Worm (Caenorhabditis elegans): ENCODE measurements around the gene Y44F5A.1.

Gene Y44F5A.1

DNA sequence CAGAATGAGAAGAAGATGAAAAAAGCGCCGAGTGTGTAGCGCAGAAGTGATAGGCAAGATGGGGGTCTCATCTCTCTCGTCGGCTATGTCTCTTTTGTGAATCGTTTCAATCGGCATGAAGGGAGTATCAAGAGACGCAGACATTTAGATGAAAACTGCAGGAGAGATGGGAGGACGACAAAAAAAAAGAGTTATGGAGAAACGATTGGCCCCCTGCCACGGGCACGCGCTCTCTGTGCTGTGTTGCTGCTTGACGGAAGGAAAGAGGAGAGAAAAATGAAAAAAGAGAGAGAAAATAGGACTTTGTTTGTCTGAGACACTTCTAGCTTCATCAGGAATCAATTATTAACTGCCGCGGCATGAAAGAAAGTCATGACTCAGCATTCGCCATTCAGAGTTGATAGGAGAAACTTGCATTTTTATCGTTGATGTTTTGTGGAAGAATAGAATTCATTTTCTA lies 23.8 kb downstream of the Y44F5A.1 start:
- TF ChIP-seq pha-2 (tag; optimal IDR thresholded peaks at IDR 0.05) (no peak), C08G9.2 (tag; optimal IDR thresholded peaks at IDR 0.05) (peak; percentile 49), ceh-24 (tag; optimal IDR thresholded peaks at IDR 0.05) (no peak), ceh-19 (GFP tag; optimal IDR thresholded peaks at IDR 0.05) (peak; percentile 35), pat-9 (tag; optimal IDR thresholded peaks at IDR 0.05) (peak; percentile 14), pros-1 (tag; optimal IDR thresholded peaks at IDR 0.05) (peak; percentile 84), lin-11 (tag; optimal IDR thresholded peaks at IDR 0.05) (no peak), pha-4 (tag; optimal IDR thresholded peaks at IDR 0.05) (no peak), ceh-6 (GFP tag; optimal IDR thresholded peaks at IDR 0.05) (no peak), mec-3 (tag; optimal IDR thresholded peaks at IDR 0.05; ENCODE audit: borderline replicate concordance) (no peak), npax-4 (tag; optimal IDR thresholded peaks at IDR 0.05) (no peak), F13H6.1 (tag; optimal IDR thresholded peaks at IDR 0.05) (peak; percentile 33), unc-55 (GFP tag; optimal IDR thresholded peaks at IDR 0.05) (peak; percentile 86), ceh-31 (tag; optimal IDR thresholded peaks at IDR 0.05) (peak; percentile 87), ceh-14 (tag; optimal IDR thresholded peaks at IDR 0.05) (peak; percentile 85), ceh-34 (tag; optimal IDR thresholded peaks at IDR 0.05) (peak; percentile 72), ceh-48 (tag; optimal IDR thresholded peaks at IDR 0.05) (peak; percentile 25), sox-2 (GFP tag; IDR thresholded peaks at IDR 0.05) (no peak), unc-42 (tag; optimal IDR thresholded peaks at IDR 0.05) (peak; percentile 84), che-1 (tag; optimal IDR thresholded peaks at IDR 0.05) (no peak), elt-2 (tag; optimal IDR thresholded peaks at IDR 0.05) (peak; percentile 60), sdc-2 (tag; optimal IDR thresholded peaks at IDR 0.05) (peak; percentile 32), pqm-1 (tag; optimal IDR thresholded peaks at IDR 0.05) (peak; percentile 55), hlh-13 (GFP tag; optimal IDR thresholded peaks at IDR 0.05) (no peak), ceh-18 (tag; optimal IDR thresholded peaks at IDR 0.05) (peak; percentile 98), hlh-6 (tag; optimal IDR thresholded peaks at IDR 0.05) (peak; percentile 59), pag-3 (tag; optimal IDR thresholded peaks at IDR 0.05; ENCODE audit: borderline replicate concordance) (peak; percentile 21), ref-2 (tag; optimal IDR thresholded peaks at IDR 0.05) (peak; percentile 61), nfya-1 (tag; optimal IDR thresholded peaks at IDR 0.05) (peak; percentile 88), gmeb-2 (tag; optimal IDR thresholded peaks at IDR 0.05) (no peak), rnt-1 (tag; optimal IDR thresholded peaks at IDR 0.05) (peak; percentile 66), odd-2 (tag; optimal IDR thresholded peaks at IDR 0.05) (no peak), tbx-2 (tag; optimal IDR thresholded peaks at IDR 0.05) (peak; percentile 78), hlh-8 (tag; optimal IDR thresholded peaks at IDR 0.05) (peak; percentile 36), Y22D7AL.16 (tag; optimal IDR thresholded peaks at IDR 0.05) (no peak), hlh-30 (tag; optimal IDR thresholded peaks at IDR 0.05; ENCODE audit: insufficient read depth) (peak; percentile 62), ceh-2 (tag; optimal IDR thresholded peaks at IDR 0.05) (peak; percentile 31), K09A11.1 (tag; optimal IDR thresholded peaks at IDR 0.05; ENCODE audit: insufficient read depth) (peak; percentile 42), unc-3 (GFP tag; conservative IDR thresholded peaks at IDR 0.05) (no peak), unc-3 (tag; optimal IDR thresholded peaks at IDR 0.05) (peak; percentile 57), lim-6 (tag; optimal IDR thresholded peaks at IDR 0.05) (peak; percentile 8), fkh-6 (tag; optimal IDR thresholded peaks at IDR 0.05) (peak; percentile 43), unc-86 (tag; optimal IDR thresholded peaks at IDR 0.05) (no peak), syd-9 (tag; optimal IDR thresholded peaks at IDR 0.05) (peak; percentile 38), nhr-11 (tag; optimal IDR thresholded peaks at IDR 0.05) (no peak), ets-4 (tag; optimal IDR thresholded peaks at IDR 0.05) (peak; percentile 57), dve-1 (tag; optimal IDR thresholded peaks at IDR 0.05) (peak; percentile 29)
